Fruit fly (Drosophila melanogaster): Measurements from ENCODE around the gene bcn92.
A peak's percentile ranks its signal among the peaks of the same experiment; 100 is the strongest.

Gene bcn92

dm6 chrX:2123013-2123964 is 26.2 kb downstream of the bcn92 start, which contains the start of gene ph-d (continued):
- TF ChIP-seq N (GFP tag; optimal IDR thresholded peaks at IDR 0.05) (peak; percentile 30), Rel (GFP tag; optimal IDR thresholded peaks at IDR 0.05) (no peak), Rel (tag; optimal IDR thresholded peaks at IDR 0.05) (peak; percentile 88), Vsx2 (GFP tag; optimal IDR thresholded peaks at IDR 0.05; ENCODE audit: partially characterized antibody) (peak; percentile 68)

- TF ChIP-seq br (GFP tag; optimal IDR thresholded peaks at IDR 0.05) (peak; percentile 62), h (GFP tag; optimal IDR thresholded peaks at IDR 0.05) (peak; percentile 76), woc (GFP tag; optimal IDR thresholded peaks at IDR 0.05) (peak; percentile 77), foxo (GFP tag; optimal IDR thresholded peaks at IDR 0.05) (peak in 1 of 2 experiments; percentile 79), sv (GFP tag; optimal IDR thresholded peaks at IDR 0.05) (no peak), CG32264 (GFP tag; optimal IDR thresholded peaks at IDR 0.05) (no peak), dmrt93B (GFP tag; optimal IDR thresholded peaks at IDR 0.05) (no peak), Myc (optimal IDR thresholded peaks at IDR 0.05) (no peak), N (GFP tag; optimal IDR thresholded peaks at IDR 0.05) (no peak), jim (GFP tag; optimal IDR thresholded peaks at IDR 0.05) (no peak), dsf (GFP tag; optimal IDR thresholded peaks at IDR 0.05; ENCODE audit: borderline replicate concordance) (no peak), brk (GFP tag; optimal IDR thresholded peaks at IDR 0.05) (peak; percentile 61), ey (GFP tag; optimal IDR thresholded peaks at IDR 0.05) (peak; percentile 71), pan (optimal IDR thresholded peaks at IDR 0.05) (no peak), Hr83 (GFP tag; optimal IDR thresholded peaks at IDR 0.05; ENCODE audit: poor library complexity, severe bottlenecking) (no peak), Abd-B (GFP tag; optimal IDR thresholded peaks at IDR 0.05) (no peak), Vsx2 (GFP tag; optimal IDR thresholded peaks at IDR 0.05; ENCODE audit: partially characterized antibody) (peak; percentile 2), OdsH (GFP tag; optimal IDR thresholded peaks at IDR 0.05) (peak; percentile 67), usp (GFP tag; optimal IDR thresholded peaks at IDR 0.05) (no peak), Sp1 (GFP tag; optimal IDR thresholded peaks at IDR 0.05) (peak; percentile 39), rgr (GFP tag; optimal IDR thresholded peaks at IDR 0.05) (peak; percentile 72), CrebA (GFP tag; optimal IDR thresholded peaks at IDR 0.05; ENCODE audit: borderline replicate concordance) (no peak), Hr78 (GFP tag; optimal IDR thresholded peaks at IDR 0.05) (no peak), HLH106 (tag; optimal IDR thresholded peaks at IDR 0.05) (peak; percentile 64), lola (GFP tag; optimal IDR thresholded peaks at IDR 0.05) (no peak), Mio (GFP tag; optimal IDR thresholded peaks at IDR 0.05) (no peak), Hnf4 (GFP tag; optimal IDR thresholded peaks at IDR 0.05) (peak; percentile 59), dl (GFP tag; optimal IDR thresholded peaks at IDR 0.05; ENCODE audit: insufficient read depth in 1 of 2, partially characterized antibody in 2 of 2) (no peak), sage (GFP tag; optimal IDR thresholded peaks at IDR 0.05) (no peak), GATAd (GFP tag; optimal IDR thresholded peaks at IDR 0.05) (no peak), Jra (GFP tag; optimal IDR thresholded peaks at IDR 0.05) (peak; percentile 2), fru (GFP tag; optimal IDR thresholded peaks at IDR 0.05) (peak; percentile 85), CG9705 (GFP tag; optimal IDR thresholded peaks at IDR 0.05) (peak; percentile 1), Dfd (GFP tag; optimal IDR thresholded peaks at IDR 0.05) (no peak), Rel (GFP tag; optimal IDR thresholded peaks at IDR 0.05) (no peak), Rel (tag; optimal IDR thresholded peaks at IDR 0.05) (peak; percentile 45), Dif (GFP tag; optimal IDR thresholded peaks at IDR 0.05; ENCODE audit: partially characterized antibody) (peak; percentile 56), psq (GFP tag; optimal IDR thresholded peaks at IDR 0.05) (peak; percentile 97), tai (GFP tag; optimal IDR thresholded peaks at IDR 0.05) (no peak)
These were observed 27.5 kb downstream of the bcn92 start for dm6 chrX:2121716-2122601.

Data from whole organism, wandering third instar larva.